Worm (Caenorhabditis elegans) whole organism, L3 larva: ENCODE results near the gene fbf-2.

ENCODE experiments used
- ceh-28 ChIP-seq: fragments of 150-350 bp; optimal IDR thresholded peaks from 2 replicates; lab custom pipeline; 2014; ENCODE audit warnings: missing biosample characterization, missing genetic modification reagents, missing genetic modification characterization
- fos-1 ChIP-seq: fragments of 150-350 bp; optimal IDR thresholded peaks from 2 replicates; lab custom pipeline; 2014; ENCODE audit warnings: missing biosample characterization, missing genetic modification characterization
- jun-1 ChIP-seq: fragments of 150-350 bp; optimal IDR thresholded peaks from 2 replicates; lab custom pipeline; 2014; ENCODE audit warnings: missing biosample characterization, missing genetic modification reagents, missing genetic modification characterization
- lin-39 ChIP-seq: fragments of 150-350 bp; optimal IDR thresholded peaks from 2 replicates; lab custom pipeline; 2018; ENCODE audit warnings: missing biosample characterization, missing genetic modification reagents, missing genetic modification characterization
- nhr-11 ChIP-seq: fragments of 150-350 bp; optimal IDR thresholded peaks from 2 replicates; lab custom pipeline; 2014; ENCODE audit warnings: missing biosample characterization, missing genetic modification characterization
- snpc-4 ChIP-seq: fragments of 150-350 bp; optimal IDR thresholded peaks from 2 replicates; lab custom pipeline; 2014; ENCODE audit warnings: missing biosample characterization, missing genetic modification characterization
- unc-62 ChIP-seq: fragments of 150-350 bp; sonication (generic microtip); optimal IDR thresholded peaks from 4 replicates; lab custom pipeline; 2014; ENCODE audit warnings: missing biosample characterization, missing genetic modification reagents, missing genetic modification characterization
- ztf-11 ChIP-seq: fragments of 150-350 bp; optimal IDR thresholded peaks from 2 replicates; lab custom pipeline; 2014; ENCODE audit warnings: missing biosample characterization, missing genetic modification characterization

ce11 chrII:6116701-6117100 lies 25.4 kb upstream of the fbf-2 start:
- TF ChIP-seq ztf-11 (tag; lab: Kevin White, UChicago), result no peak
- no peak for TF ChIP-seq lin-39 (tag; lab: Kevin White, UChicago)
- TF ChIP-seq fos-1 (tag; lab: Kevin White, UChicago), result no peak
- TF ChIP-seq snpc-4, result no peak
- TF ChIP-seq nhr-11 (tag; lab: Kevin White, UChicago), result no peak
- TF ChIP-seq ceh-28 (tag; lab: Kevin White, UChicago), result no peak
- no peak for TF ChIP-seq jun-1 (tag; lab: Kevin White, UChicago)
- TF ChIP-seq unc-62 (GFP tag; lab: Kevin White, UChicago), result no peak
